Fruit fly (Drosophila melanogaster): ENCODE results near the gene Tudor-SN.

Tudor-SN gene

DNA sequence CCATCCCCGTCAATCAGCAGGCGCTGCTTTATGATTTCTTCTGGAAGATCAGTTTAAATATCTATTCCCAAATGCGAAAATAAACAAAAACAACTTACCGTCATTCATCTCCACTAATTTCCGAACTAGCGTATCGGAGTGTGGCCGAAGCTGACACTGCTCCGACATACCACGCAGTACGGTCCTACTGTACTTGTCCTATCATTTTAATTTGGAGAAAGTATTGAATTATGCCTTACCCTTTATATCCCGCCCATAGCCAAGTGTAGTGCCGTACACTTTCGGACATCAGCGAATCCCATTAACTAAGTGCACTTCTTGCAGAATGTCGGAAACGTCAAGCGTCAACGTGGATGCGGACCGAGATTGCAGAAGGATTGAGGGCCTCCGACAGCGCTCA, 51.7 kb downstream of the Tudor-SN start, which contains the start of the genes thoc7 and Dis3l2 (continued):
- no peak for TF ChIP-seq Kr (GFP tag; optimal IDR thresholded peaks at IDR 0.05)
- TF ChIP-seq CG17385 (GFP tag; optimal IDR thresholded peaks at IDR 0.05): no peak
- no peak for TF ChIP-seq CG16815 (GFP tag; optimal IDR thresholded peaks at IDR 0.05)
- TF ChIP-seq ftz-f1 (GFP tag; optimal IDR thresholded peaks at IDR 0.05): no peak
- no peak for TF ChIP-seq Lpt (GFP tag; optimal IDR thresholded peaks at IDR 0.05)
- TF ChIP-seq lbe (GFP tag; optimal IDR thresholded peaks at IDR 0.05): no peak
- no peak for TF ChIP-seq dm (GFP tag; optimal IDR thresholded peaks at IDR 0.05)
- TF ChIP-seq pfk (GFP tag; optimal IDR thresholded peaks at IDR 0.05): no peak
- TF ChIP-seq Hr51 (GFP tag; optimal IDR thresholded peaks at IDR 0.05): no peak
- no peak for TF ChIP-seq CG1603 (tag; optimal IDR thresholded peaks at IDR 0.05)
- TF ChIP-seq so (GFP tag; IDR thresholded peaks at IDR 0.05): no peak
- no peak for TF ChIP-seq CG13894 (tag; optimal IDR thresholded peaks at IDR 0.05)
- no peak for TF ChIP-seq hkb (optimal IDR thresholded peaks at IDR 0.05)
- no peak for TF ChIP-seq hkb (GFP tag; IDR thresholded peaks at IDR 0.05)
- no peak for TF ChIP-seq Dek (tag; optimal IDR thresholded peaks at IDR 0.05)
- TF ChIP-seq CG5245 (GFP tag; optimal IDR thresholded peaks at IDR 0.05): no peak
- no peak for TF ChIP-seq Optix (GFP tag; IDR thresholded peaks at IDR 0.05)
- TF ChIP-seq CG12236 (GFP tag; optimal IDR thresholded peaks at IDR 0.05): no peak
- TF ChIP-seq ewg (GFP tag; optimal IDR thresholded peaks at IDR 0.05): no peak
- TF ChIP-seq CG6683 (GFP tag; optimal IDR thresholded peaks at IDR 0.05): no peak
- no peak for TF ChIP-seq HmgD (GFP tag; optimal IDR thresholded peaks at IDR 0.05)
- no peak for TF ChIP-seq ara (GFP tag; IDR thresholded peaks at IDR 0.05)
- TF ChIP-seq Side (GFP tag; optimal IDR thresholded peaks at IDR 0.05): no peak
- no peak for TF ChIP-seq CG12299 (tag; optimal IDR thresholded peaks at IDR 0.05)
- TF ChIP-seq CG34224 (GFP tag; IDR thresholded peaks at IDR 0.05; ENCODE audit: partially characterized antibody): peak; percentile 39; the same call in 1 of the 3 replicates
- no peak for TF ChIP-seq dpn (GFP tag; optimal IDR thresholded peaks at IDR 0.05)
- TF ChIP-seq CG6689 (GFP tag; IDR thresholded peaks at IDR 0.05): no peak
- no peak for TF ChIP-seq toy (GFP tag; IDR thresholded peaks at IDR 0.05)
- no peak for TF ChIP-seq CG18011 (GFP tag; optimal IDR thresholded peaks at IDR 0.05)
- no peak for TF ChIP-seq Mad (GFP tag; optimal IDR thresholded peaks at IDR 0.05)

DNA sequence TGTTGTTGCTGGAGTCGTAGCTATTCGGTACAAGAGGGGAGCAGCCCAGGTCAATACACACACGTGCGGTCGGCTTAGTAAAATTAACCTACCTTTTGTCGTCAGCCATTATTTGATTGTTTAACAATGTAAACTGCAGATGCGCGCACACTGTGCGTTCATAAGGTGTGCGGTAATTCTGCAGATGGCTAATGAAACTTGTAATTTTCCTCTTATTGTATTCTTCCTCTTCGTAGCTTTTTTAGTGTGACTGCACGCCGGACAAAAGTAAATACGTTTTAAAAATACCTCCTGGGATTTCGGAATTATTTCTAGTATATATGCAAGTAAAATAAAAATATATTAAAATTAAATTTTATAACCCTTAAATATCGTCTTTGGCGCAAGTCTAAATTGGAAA, 53.0 kb downstream of the Tudor-SN start, which contains the start of gene Prp4k:
Gene Prp4k (minus strand): TSS at position 258 of the 400 bp plus-strand sequence.
- TF ChIP-seq Med (GFP tag) (peak; percentile 70), zfh2 (GFP tag; optimal IDR thresholded peaks at IDR 0.05) (no peak), Opbp (GFP tag; IDR thresholded peaks at IDR 0.05; ENCODE audit: partially characterized antibody) (0 out of 3 replicates have a peak, but pooled peaks have one; percentile 41), CG15514 (GFP tag; optimal IDR thresholded peaks at IDR 0.05) (peak; percentile 39), Stat92E (GFP tag; optimal IDR thresholded peaks at IDR 0.05) (peak in 1 of 3 experiments; percentile 33), ham (GFP tag; IDR thresholded peaks at IDR 0.05) (no peak), insv (GFP tag; optimal IDR thresholded peaks at IDR 0.05) (no peak), CG6175 (GFP tag; IDR thresholded peaks at IDR 0.05) (0 out of 3 replicates have a peak, but pooled peaks have one; percentile 11), sens (GFP tag) (no peak), Deaf1 (tag; optimal IDR thresholded peaks at IDR 0.05) (peak; percentile 58), CG7987 (GFP tag; optimal IDR thresholded peaks at IDR 0.05) (no peak), sens-2 (GFP tag; IDR thresholded peaks at IDR 0.05) (no peak), Hand (GFP tag; optimal IDR thresholded peaks at IDR 0.05) (no peak), Dp (GFP tag; optimal IDR thresholded peaks at IDR 0.05) (peak; percentile 4), CG17385 (GFP tag; optimal IDR thresholded peaks at IDR 0.05) (peak; percentile 92), CG8924 (tag; optimal IDR thresholded peaks at IDR 0.05) (no peak), CG9797 (GFP tag; optimal IDR thresholded peaks at IDR 0.05) (peak; percentile 62), bigmax (GFP tag; optimal IDR thresholded peaks at IDR 0.05) (peak; percentile 56), BEAF-32 (GFP tag; optimal IDR thresholded peaks at IDR 0.05) (peak; percentile 11), MBD-R2 (GFP tag; IDR thresholded peaks at IDR 0.05) (peak; percentile 61), CG4617 (GFP tag; optimal IDR thresholded peaks at IDR 0.05; ENCODE audit: borderline replicate concordance) (peak; percentile 87), CTCF (GFP tag; optimal IDR thresholded peaks at IDR 0.05) (peak; percentile 0), YL-1 (GFP tag; optimal IDR thresholded peaks at IDR 0.05) (peak; percentile 72), CG4707 (GFP tag; optimal IDR thresholded peaks at IDR 0.05) (no peak)
